Worm (Caenorhabditis elegans) whole organism, mixed stage, embryonic: ENCODE results near the gene srg-50.
A peak's percentile ranks its signal among the peaks of the same experiment; 100 is the strongest.

Source experiments
- M03D4.4 ChIP-seq: sonication (generic microtip); optimal IDR thresholded peaks from 2 replicates; lab custom pipeline; 2017; ENCODE audit warnings: mild to moderate bottlenecking, missing genetic modification characterization, missing compliant biosample characterization
- bed-3 ChIP-seq: fragments of 200-800 bp; sonication (Bioruptor generic); optimal IDR thresholded peaks from 3 replicates; lab custom pipeline; 2018; ENCODE audit warnings: mild to moderate bottlenecking, missing genetic modification characterization, moderate library complexity, missing compliant biosample characterization
- blmp-1 ChIP-seq: fragments of 150-350 bp; optimal IDR thresholded peaks from 2 replicates; lab custom pipeline; 2014; ENCODE audit warnings: missing biosample characterization, missing genetic modification characterization
- ceh-39 ChIP-seq: fragments of 150-350 bp; optimal IDR thresholded peaks from 2 replicates; lab custom pipeline; 2014; ENCODE audit warnings: missing biosample characterization, missing genetic modification characterization
- ceh-43 ChIP-seq: fragments of 200-800 bp; sonication (Bioruptor generic); optimal IDR thresholded peaks from 2 replicates; lab custom pipeline; 2018; ENCODE audit warnings: mild to moderate bottlenecking, missing genetic modification characterization, moderate library complexity, missing compliant biosample characterization
- ces-1 ChIP-seq: fragments of 150-350 bp; optimal IDR thresholded peaks from 2 replicates; lab custom pipeline; 2014; ENCODE audit warnings: missing biosample characterization, missing genetic modification reagents, missing genetic modification characterization
- cnd-1 ChIP-seq: fragments of 200-800 bp; sonication (Bioruptor generic); optimal IDR thresholded peaks from 2 replicates; lab custom pipeline; 2018; ENCODE audit warnings: mild to moderate bottlenecking, missing genetic modification characterization, missing compliant biosample characterization
- drap-1 ChIP-seq: fragments of 200-800 bp; sonication (Bioruptor generic); optimal IDR thresholded peaks from 3 replicates; lab custom pipeline; 2018; ENCODE audit warnings: mild to moderate bottlenecking, missing genetic modification characterization, missing compliant biosample characterization
- elt-1 ChIP-seq: sonication (generic microtip); optimal IDR thresholded peaks from 2 replicates; lab custom pipeline; 2017; ENCODE audit warnings: missing genetic modification characterization, mild to moderate bottlenecking, missing compliant biosample characterization, antibody characterized with exemption, moderate library complexity, borderline replicate concordance; ENCODE audit not compliant: insufficient read depth
- flh-1 ChIP-seq: fragments of 200-800 bp; sonication (Bioruptor generic); optimal IDR thresholded peaks from 2 replicates; lab custom pipeline; 2018; ENCODE audit warnings: mild to moderate bottlenecking, missing genetic modification characterization, moderate library complexity, missing compliant biosample characterization
- ham-2 ChIP-seq: fragments of 200-800 bp; sonication (Bioruptor generic); optimal IDR thresholded peaks from 2 replicates; lab custom pipeline; 2018; ENCODE audit warnings: mild to moderate bottlenecking, missing genetic modification characterization, missing compliant biosample characterization
- lin-13 ChIP-seq: fragments of 150-350 bp; optimal IDR thresholded peaks from 2 replicates; lab custom pipeline; 2014; ENCODE audit warnings: missing biosample characterization, missing genetic modification characterization
- lin-32 ChIP-seq: fragments of 200-800 bp; sonication (Bioruptor generic); optimal IDR thresholded peaks from 2 replicates; lab custom pipeline; 2018; ENCODE audit warnings: mild to moderate bottlenecking, missing genetic modification characterization, missing compliant biosample characterization
- mab-5 ChIP-seq: fragments of 150-350 bp; optimal IDR thresholded peaks from 2 replicates; lab custom pipeline; 2014; ENCODE audit warnings: missing biosample characterization, missing genetic modification characterization
- nhr-2 ChIP-seq: fragments of 150-350 bp; optimal IDR thresholded peaks from 2 replicates; lab custom pipeline; 2014; ENCODE audit warnings: missing biosample characterization, missing genetic modification characterization
- nhr-237 ChIP-seq: fragments of 150-350 bp; optimal IDR thresholded peaks from 2 replicates; lab custom pipeline; 2014; ENCODE audit warnings: missing biosample characterization, missing genetic modification characterization
- nhr-28 ChIP-seq: fragments of 150-350 bp; optimal IDR thresholded peaks from 2 replicates; lab custom pipeline; 2014; ENCODE audit warnings: missing biosample characterization, missing genetic modification characterization
- nhr-76 ChIP-seq: sonication (generic microtip); optimal IDR thresholded peaks from 2 replicates; lab custom pipeline; 2017; ENCODE audit warnings: missing biosample characterization, missing genetic modification characterization
- pha-4 ChIP-seq: fragments of 150-350 bp; optimal IDR thresholded peaks from 2 replicates; lab custom pipeline; 2018; ENCODE audit warnings: missing biosample characterization, missing genetic modification reagents, missing genetic modification characterization
- snpc-4 ChIP-seq: fragments of 150-350 bp; optimal IDR thresholded peaks from 2 replicates; lab custom pipeline; 2014; ENCODE audit warnings: missing biosample characterization, missing genetic modification characterization
- sptf-1 ChIP-seq: sonication (generic microtip); optimal IDR thresholded peaks from 2 replicates; lab custom pipeline; 2017; ENCODE audit warnings: mild to moderate bottlenecking, missing genetic modification characterization, moderate library complexity, missing compliant biosample characterization
- tbx-8 ChIP-seq: fragments of 200-800 bp; sonication (Bioruptor generic); optimal IDR thresholded peaks from 2 replicates; lab custom pipeline; 2018; ENCODE audit warnings: mild to moderate bottlenecking, missing genetic modification characterization, moderate library complexity, missing compliant biosample characterization
- unc-120 ChIP-seq: sonication (generic microtip); optimal IDR thresholded peaks from 2 replicates; lab custom pipeline; 2017; ENCODE audit warnings: missing genetic modification characterization, missing compliant biosample characterization; ENCODE audit not compliant: poor library complexity, severe bottlenecking
- unc-39 ChIP-seq: fragments of 150-350 bp; optimal IDR thresholded peaks from 2 replicates; lab custom pipeline; 2014; ENCODE audit warnings: missing biosample characterization, missing genetic modification characterization
- zip-8 ChIP-seq: fragments of 150-350 bp; optimal IDR thresholded peaks from 2 replicates; lab custom pipeline; 2014; ENCODE audit warnings: missing biosample characterization, missing genetic modification characterization
- ztf-11 ChIP-seq: fragments of 150-350 bp; optimal IDR thresholded peaks from 2 replicates; lab custom pipeline; 2014; ENCODE audit warnings: missing biosample characterization, missing genetic modification characterization

srg-50 gene

DNA sequence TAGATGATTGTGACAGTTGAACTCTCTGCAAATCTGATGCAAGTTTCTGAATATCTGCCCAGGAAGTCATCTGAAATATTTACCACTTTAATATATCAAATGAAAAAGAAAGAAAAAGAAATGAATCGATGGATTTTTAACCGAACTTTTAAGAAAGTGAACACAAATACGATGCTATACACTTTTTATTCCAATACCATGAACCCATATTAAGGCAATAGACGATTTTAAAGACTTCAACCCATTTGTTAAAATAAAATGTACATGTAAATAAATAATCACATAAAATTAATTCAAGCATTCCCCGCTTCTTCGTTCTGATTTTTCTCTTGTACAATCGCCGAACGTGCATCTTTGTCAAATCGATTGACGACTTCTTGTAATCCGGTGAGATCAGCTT is 38.2 kb downstream of the srg-50 start, which contains the start of gene ufl-1:
TSS of gene ufl-1 (minus strand) at position 70 of the 400 bp plus-strand sequence.
- TF ChIP-seq blmp-1 (tag; lab: Kevin White, UChicago) (no peak), nhr-76 (tag; lab: Kevin White, UChicago) (no peak), ham-2 (no peak)

- TF ChIP-seq ces-1 (GFP tag; lab: Kevin White, UChicago) = no peak
- TF ChIP-seq ceh-39 (tag; lab: Kevin White, UChicago) = no peak
- no peak for TF ChIP-seq mab-5 (tag; lab: Kevin White, UChicago)
- TF ChIP-seq cnd-1 (tag; lab: Kevin White, UChicago) = no peak
- no peak for TF ChIP-seq M03D4.4 (tag; lab: Kevin White, UChicago)
- no peak for TF ChIP-seq ceh-43 (GFP tag; lab: Kevin White, UChicago)
- TF ChIP-seq ham-2 = no peak
- TF ChIP-seq lin-32 = no peak
- no peak for TF ChIP-seq unc-120
- no peak for TF ChIP-seq unc-39 (tag; lab: Kevin White, UChicago)
Observed at ce11 chrIV:7035823-7036222, 39.1 kb downstream of the srg-50 start, which contains the start of gene C06G3.3. Gene C06G3.3, plus strand, starts transcription at chrIV:7036123.

DNA sequence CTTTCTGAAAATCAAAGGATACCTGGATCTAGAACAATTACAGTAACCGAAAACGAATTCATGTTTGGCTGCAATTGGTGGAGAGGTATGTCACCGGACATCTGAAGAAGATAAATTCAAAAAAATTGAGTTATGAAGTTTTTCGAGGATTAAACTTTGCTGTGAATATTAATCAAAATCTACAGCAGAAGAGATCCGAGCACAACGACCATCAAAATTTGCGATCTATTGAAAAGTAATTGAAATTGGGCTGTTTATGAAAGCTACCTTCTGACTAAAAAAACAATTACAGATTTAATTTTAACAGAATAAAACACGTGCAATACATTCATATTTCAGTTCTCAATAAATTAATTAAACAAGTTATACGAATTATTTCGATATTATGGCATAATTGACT is 42.5 kb downstream of the srg-50 start, which contains the start of gene C06G3.8:
TSS of gene C06G3.8 (minus strand) at position 101 of the 400 bp plus-strand sequence.
- TF ChIP-seq nhr-237 (tag; lab: Kevin White, UChicago) (no peak), zip-8 (no peak), mab-5 (tag; lab: Kevin White, UChicago) (no peak), tbx-8 (no peak), flh-1 (no peak), M03D4.4 (tag; lab: Kevin White, UChicago) (no peak), ztf-11 (tag; lab: Kevin White, UChicago) (no peak), nhr-28 (tag; lab: Kevin White, UChicago) (no peak), lin-13 (no peak), bed-3 (GFP tag; lab: Kevin White, UChicago) (no peak), elt-1 (tag; lab: Kevin White, UChicago) (no peak), pha-4 (no peak), snpc-4 (no peak), ceh-43 (GFP tag; lab: Kevin White, UChicago) (no peak), nhr-76 (tag; lab: Kevin White, UChicago) (no peak), drap-1 (GFP tag; lab: Kevin White, UChicago) (no peak)
- TF ChIP-seq, all 35 proteins: peak for 0

- no peak for TF ChIP-seq unc-39 (tag; lab: Kevin White, UChicago)
- TF ChIP-seq elt-1 (tag; lab: Kevin White, UChicago) = no peak
- TF ChIP-seq flh-1 = no peak
- no peak for TF ChIP-seq snpc-4
- no peak for TF ChIP-seq bed-3 (GFP tag; lab: Kevin White, UChicago)
- no peak for TF ChIP-seq zip-8
- no peak for TF ChIP-seq sptf-1
- no peak for TF ChIP-seq ceh-39 (tag; lab: Kevin White, UChicago)
Observed at ce11 chrIV:7031019-7031418, 43.9 kb downstream of the srg-50 start.

DNA sequence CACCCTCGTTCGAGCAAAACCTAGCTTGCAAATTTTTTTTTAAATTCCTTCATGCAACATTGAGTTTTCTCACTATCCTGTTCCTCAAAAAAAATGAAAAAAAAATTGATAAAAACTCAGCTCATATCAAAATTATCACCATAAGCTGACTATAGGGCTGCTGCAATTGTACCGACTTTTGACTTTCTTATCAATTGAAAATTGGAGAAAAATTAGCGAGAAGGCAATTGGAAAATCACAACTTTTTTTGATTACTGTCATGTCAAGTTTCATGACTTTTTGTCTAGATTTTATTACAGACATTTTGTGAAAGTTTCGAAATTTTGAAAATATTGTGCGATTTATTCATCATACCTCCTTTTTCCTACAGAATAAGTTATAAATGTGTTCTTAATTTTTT is 49.1 kb downstream of the srg-50 start:
- no peak for TF ChIP-seq lin-32
- TF ChIP-seq ztf-11 (tag; lab: Kevin White, UChicago) = no peak
- no peak for TF ChIP-seq bed-3 (GFP tag; lab: Kevin White, UChicago)
- no peak for TF ChIP-seq nhr-28 (tag; lab: Kevin White, UChicago)
- TF ChIP-seq nhr-2 (tag; lab: Kevin White, UChicago) = no peak
- no peak for TF ChIP-seq nhr-76 (tag; lab: Kevin White, UChicago)

DNA sequence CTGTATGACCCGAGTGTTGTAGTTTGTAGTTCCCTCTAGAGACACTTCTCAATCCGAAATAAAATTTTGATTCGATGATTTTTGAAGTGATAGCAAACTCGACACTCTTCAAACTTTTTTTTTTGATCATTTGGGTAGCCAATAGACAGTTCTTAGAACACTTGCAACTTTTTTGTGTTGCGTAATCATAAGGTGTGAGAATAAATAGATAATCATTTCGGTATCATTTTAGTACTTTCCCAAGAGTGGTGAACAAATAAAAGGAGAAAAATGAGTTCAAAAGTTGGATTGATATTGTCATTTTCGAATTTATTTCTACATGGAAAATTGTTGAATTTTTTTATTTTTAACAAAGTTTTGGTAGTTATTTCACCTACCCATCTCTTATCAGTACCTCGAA is 50.1 kb downstream of the srg-50 start:
- TF ChIP-seq zip-8 (peak; percentile 83), drap-1 (GFP tag; lab: Kevin White, UChicago) (no peak)
